Worm (Caenorhabditis elegans) whole organism, young adult: ENCODE measurements around the gene clec-246.

Experiments used
- F33H1.4 ChIP-seq: fragments of 200-800 bp; sonication (Bioruptor generic); IDR thresholded peaks from 2 replicates; pipeline ENCODE4 v1.3.6; 2022; ENCODE audit warnings: missing genetic modification reagents, missing genetic modification characterization, missing compliant biosample characterization
- T07F8.4 ChIP-seq: sonication (generic microtip); optimal IDR thresholded peaks from 2 replicates; lab custom pipeline; 2016; ENCODE audit warnings: mild to moderate bottlenecking, missing genetic modification characterization, moderate library complexity, missing compliant biosample characterization
- attf-6 ChIP-seq: fragments of 200-800 bp; sonication (Bioruptor generic); IDR thresholded peaks from 2 replicates; pipeline ENCODE4 v1.3.6; 2022; ENCODE audit warnings: missing genetic modification reagents, missing genetic modification characterization, missing compliant biosample characterization
- ekl-4 ChIP-seq: fragments of 200-800 bp; sonication (Bioruptor generic); IDR thresholded peaks from 2 replicates; pipeline ENCODE4 v1.3.6; 2022; ENCODE audit warnings: missing genetic modification reagents, missing genetic modification characterization, missing compliant biosample characterization
- hlh-12 ChIP-seq: sonication (generic microtip); optimal IDR thresholded peaks from 2 replicates; lab custom pipeline; 2016; ENCODE audit warnings: missing genetic modification characterization, missing compliant biosample characterization
- lsl-1 ChIP-seq: fragments of 200-800 bp; sonication (Bioruptor generic); optimal IDR thresholded peaks from 2 replicates; lab custom pipeline; 2018; ENCODE audit warnings: mild to moderate bottlenecking, missing genetic modification characterization, moderate library complexity, missing compliant biosample characterization
- madf-3 ChIP-seq: fragments of 200-800 bp; sonication (Bioruptor generic); IDR thresholded peaks from 2 replicates; pipeline ENCODE4 v1.3.6; 2022; ENCODE audit warnings: missing genetic modification reagents, missing genetic modification characterization, missing compliant biosample characterization
- mes-4 ChIP-seq: sonication (generic microtip); optimal IDR thresholded peaks from 2 replicates; lab custom pipeline; 2016; ENCODE audit warnings: missing genotype, missing genetic modification characterization, missing compliant biosample characterization
- somi-1 ChIP-seq: fragments of 200-800 bp; sonication (Bioruptor generic); optimal IDR thresholded peaks from 2 replicates; lab custom pipeline; 2018; ENCODE audit warnings: mild to moderate bottlenecking, missing genetic modification characterization, missing compliant biosample characterization

- TF ChIP-seq somi-1 (GFP tag; lab: Kevin White, UChicago) (no peak), F33H1.4 (no peak), mes-4 (tag; lab: Kevin White, UChicago) (no peak), attf-6 (GFP tag; lab: Robert Waterston, UW) (no peak), lsl-1 (GFP tag; lab: Kevin White, UChicago) (no peak), T07F8.4 (no peak), hlh-12 (tag; lab: Kevin White, UChicago) (no peak), madf-3 (GFP tag; lab: Robert Waterston, UW) (no peak), ekl-4 (GFP tag; lab: Robert Waterston, UW) (no peak)
Observed at ce11 chrV:18141161-18141560, 48.1 kb upstream of the clec-246 start, which contains the start of gene Y37H2A.11.
